Worm (Caenorhabditis elegans) whole organism, L2 larva: ENCODE data around the gene F10E9.7.

ENCODE experiments used
- C34F6.9 ChIP-seq: fragments of 150-350 bp; optimal IDR thresholded peaks from 2 replicates; lab custom pipeline; 2014; ENCODE audit warnings: missing biosample characterization, missing genetic modification characterization
- F13H6.1 ChIP-seq: sonication (generic microtip); optimal IDR thresholded peaks from 2 replicates; lab custom pipeline; 2016; ENCODE audit warnings: missing genetic modification characterization, missing compliant biosample characterization
- R02D3.7 ChIP-seq: fragments of 150-350 bp; optimal IDR thresholded peaks from 2 replicates; lab custom pipeline; 2014; ENCODE audit warnings: missing biosample characterization, missing genetic modification characterization
- ZK546.5 ChIP-seq: sonication (generic microtip); optimal IDR thresholded peaks from 2 replicates; lab custom pipeline; 2017; ENCODE audit warnings: missing biosample characterization, missing genetic modification characterization
- alr-1 ChIP-seq: fragments of 150-350 bp; optimal IDR thresholded peaks from 2 replicates; lab custom pipeline; 2014; ENCODE audit warnings: missing biosample characterization, missing genetic modification characterization
- aly-2 ChIP-seq: fragments of 150-350 bp; optimal IDR thresholded peaks from 2 replicates; lab custom pipeline; 2014; ENCODE audit warnings: missing biosample characterization, missing genetic modification characterization
- ama-1 ChIP-seq: fragments of 150-350 bp; optimal IDR thresholded peaks from 2 replicates; lab custom pipeline; 2018; ENCODE audit warnings: inconsistent platforms
- blmp-1 ChIP-seq: sonication (generic microtip); optimal IDR thresholded peaks from 2 replicates; lab custom pipeline; 2017; ENCODE audit warnings: missing genetic modification characterization, mild to moderate bottlenecking, missing compliant biosample characterization, antibody characterized with exemption, moderate library complexity; ENCODE audit not compliant: insufficient read depth
- crh-2 ChIP-seq: sonication (generic microtip); optimal IDR thresholded peaks from 2 replicates; lab custom pipeline; 2017; ENCODE audit warnings: missing biosample characterization, missing genetic modification characterization
- egl-27 ChIP-seq: sonication (generic microtip); optimal IDR thresholded peaks from 3 replicates; lab custom pipeline; 2017; ENCODE audit warnings: missing biosample characterization, missing genetic modification reagents, missing genetic modification characterization
- elt-1 ChIP-seq: fragments of 150-350 bp; optimal IDR thresholded peaks from 2 replicates; lab custom pipeline; 2014; ENCODE audit warnings: missing biosample characterization, missing genetic modification characterization
- elt-3 ChIP-seq: sonication (generic microtip); optimal IDR thresholded peaks from 2 replicates; lab custom pipeline; 2017; ENCODE audit warnings: missing biosample characterization, missing genetic modification characterization
- fos-1 ChIP-seq: fragments of 150-350 bp; optimal IDR thresholded peaks from 2 replicates; lab custom pipeline; 2014; ENCODE audit warnings: missing biosample characterization, missing genetic modification characterization
- lin-11 ChIP-seq: fragments of 150-350 bp; sonication (generic microtip); optimal IDR thresholded peaks from 2 replicates; lab custom pipeline; 2014; ENCODE audit warnings: missing biosample characterization, missing genetic modification characterization, inconsistent platforms, mixed read lengths
- lin-13 ChIP-seq: fragments of 150-350 bp; optimal IDR thresholded peaks from 2 replicates; lab custom pipeline; 2014; ENCODE audit warnings: missing biosample characterization, missing genetic modification reagents, missing genetic modification characterization
- lin-39 ChIP-seq: fragments of 150-350 bp; optimal IDR thresholded peaks from 2 replicates; lab custom pipeline; 2014; ENCODE audit warnings: missing biosample characterization, missing genetic modification reagents, missing genetic modification characterization
- lsy-2 ChIP-seq, 2 experiments: fragments of 150-350 bp in 1 of 2; sonication (generic microtip) in 1 of 2; optimal IDR thresholded peaks; 2 replicates each; lab custom pipeline; 2014 to 2017; ENCODE audit warnings: missing biosample characterization in 2 of 2, missing genetic modification characterization in 2 of 2
- mab-5 ChIP-seq: fragments of 150-350 bp; optimal IDR thresholded peaks from 2 replicates; lab custom pipeline; 2014; ENCODE audit warnings: missing biosample characterization, missing genetic modification characterization
- mbf-1 ChIP-seq: sonication (generic microtip); optimal IDR thresholded peaks from 2 replicates; lab custom pipeline; 2017; ENCODE audit warnings: missing biosample characterization, missing genetic modification characterization
- nhr-10 ChIP-seq: sonication (generic microtip); optimal IDR thresholded peaks from 2 replicates; lab custom pipeline; 2017; ENCODE audit warnings: missing biosample characterization, missing genetic modification characterization
- nhr-12 ChIP-seq: fragments of 150-350 bp; optimal IDR thresholded peaks from 2 replicates; lab custom pipeline; 2014; ENCODE audit warnings: missing biosample characterization, missing genetic modification characterization
- nhr-129 ChIP-seq: fragments of 150-350 bp; optimal IDR thresholded peaks from 2 replicates; lab custom pipeline; 2014; ENCODE audit warnings: missing biosample characterization, missing genetic modification characterization
- nhr-21 ChIP-seq: fragments of 150-350 bp; optimal IDR thresholded peaks from 2 replicates; lab custom pipeline; 2014; ENCODE audit warnings: missing biosample characterization, missing genetic modification characterization
- nhr-23 ChIP-seq: fragments of 150-350 bp; optimal IDR thresholded peaks from 2 replicates; lab custom pipeline; 2014; ENCODE audit warnings: missing biosample characterization, missing genetic modification reagents, missing genetic modification characterization
- nhr-237 ChIP-seq: fragments of 150-350 bp; optimal IDR thresholded peaks from 2 replicates; lab custom pipeline; 2014; ENCODE audit warnings: missing biosample characterization, missing genetic modification characterization
- nhr-25 ChIP-seq: fragments of 150-350 bp; sonication (generic microtip); optimal IDR thresholded peaks from 3 replicates; lab custom pipeline; 2014; ENCODE audit warnings: missing biosample characterization, missing genetic modification characterization
- nhr-77 ChIP-seq: fragments of 150-350 bp; optimal IDR thresholded peaks from 2 replicates; lab custom pipeline; 2014; ENCODE audit warnings: missing biosample characterization, missing genetic modification characterization
- skn-1 ChIP-seq: sonication (generic microtip); optimal IDR thresholded peaks from 2 replicates; lab custom pipeline; 2017; ENCODE audit warnings: missing biosample characterization, missing genetic modification characterization
- sma-3 ChIP-seq: sonication (generic microtip); optimal IDR thresholded peaks from 2 replicates; lab custom pipeline; 2016; ENCODE audit warnings: missing genetic modification reagents, missing genetic modification characterization, missing compliant biosample characterization
- sma-9 ChIP-seq, 2 experiments: fragments of 150-350 bp in 1 of 2; sonication (generic microtip) in 1 of 2; optimal IDR thresholded peaks; 2 replicates each; lab custom pipeline; 2014 to 2016; ENCODE audit warnings: missing genetic modification characterization in 2 of 2, mild to moderate bottlenecking in 1 of 2, missing biosample characterization in 1 of 2, missing compliant biosample characterization in 1 of 2, missing genetic modification reagents in 1 of 2, moderate library complexity in 1 of 2
- snpc-4 ChIP-seq: fragments of 150-350 bp; optimal IDR thresholded peaks from 2 replicates; lab custom pipeline; 2014; ENCODE audit warnings: missing biosample characterization, missing genetic modification characterization
- unc-39 ChIP-seq: fragments of 150-350 bp; optimal IDR thresholded peaks from 2 replicates; lab custom pipeline; 2014; ENCODE audit warnings: missing biosample characterization, missing genetic modification characterization
- unc-55 ChIP-seq: fragments of 150-350 bp; sonication (generic microtip); optimal IDR thresholded peaks from 3 replicates; lab custom pipeline; 2014; ENCODE audit warnings: missing biosample characterization, missing genetic modification reagents, missing genetic modification characterization
- unc-62 ChIP-seq: fragments of 150-350 bp; optimal IDR thresholded peaks from 2 replicates; lab custom pipeline; 2014; ENCODE audit warnings: missing biosample characterization, missing genetic modification reagents, missing genetic modification characterization
- zag-1 ChIP-seq: fragments of 150-350 bp; optimal IDR thresholded peaks from 2 replicates; lab custom pipeline; 2014; ENCODE audit warnings: missing biosample characterization, missing genetic modification characterization
- ztf-1 ChIP-seq: fragments of 200-800 bp; sonication (Bioruptor generic); conservative IDR thresholded peaks from 2 replicates; pipeline ENCODE4 v1.3.6; 2022; ENCODE audit warnings: missing genetic modification characterization, missing compliant biosample characterization

F10E9.7 gene

ce11 chrIII:8271676-8272225, 35.5 kb downstream of the F10E9.7 start, which contains the start of the genes mps-4 and F09G8.10:
TSS of gene mps-4 (minus strand) at chrIII:8271776.
TSS of gene F09G8.10 (minus strand) at chrIII:8272175.
- no peak for TF ChIP-seq unc-39
- no peak for TF ChIP-seq mab-5 (tag; lab: Kevin White, UChicago)
- TF ChIP-seq snpc-4 (tag; lab: Kevin White, UChicago): no peak
- no peak for TF ChIP-seq nhr-12 (tag; lab: Kevin White, UChicago)
- no peak for TF ChIP-seq skn-1 (tag; lab: Kevin White, UChicago)
- TF ChIP-seq elt-1 (tag; lab: Kevin White, UChicago): no peak
- TF ChIP-seq ZK546.5 (tag; lab: Kevin White, UChicago): no peak
- TF ChIP-seq sma-3 (GFP tag; lab: Kevin White, UChicago): no peak
- no peak for TF ChIP-seq ama-1
- no peak for TF ChIP-seq nhr-25 (tag; lab: Kevin White, UChicago)
- TF ChIP-seq elt-3 (tag; lab: Kevin White, UChicago): no peak
- TF ChIP-seq aly-2 (tag; lab: Kevin White, UChicago): no peak
- no peak for TF ChIP-seq lin-13 (GFP tag; lab: Kevin White, UChicago)
- TF ChIP-seq lin-11 (tag; lab: Kevin White, UChicago): no peak
- no peak for TF ChIP-seq nhr-10
- TF ChIP-seq, all 48 proteins: peak for 0

- TF ChIP-seq nhr-129 (tag; lab: Kevin White, UChicago) (peak; percentile 51), sma-9 (GFP tag; optimal IDR thresholded peaks at IDR 0.05; lab: Kevin White, UChicago) (no peak), sma-9 (tag; optimal IDR thresholded peaks at IDR 0.05; lab: Kevin White, UChicago) (no peak), unc-39 (no peak), fos-1 (tag; lab: Kevin White, UChicago) (peak; percentile 20), unc-55 (GFP tag; lab: Kevin White, UChicago) (peak; percentile 8), C34F6.9 (peak; percentile 64), nhr-77 (tag; lab: Kevin White, UChicago) (no peak), sma-3 (GFP tag; lab: Kevin White, UChicago) (no peak), nhr-21 (tag; lab: Kevin White, UChicago) (no peak), lsy-2 (tag; optimal IDR thresholded peaks at IDR 0.05; lab: Kevin White, UChicago) (peak in 1 of 2 experiments; percentile 47), alr-1 (tag; lab: Kevin White, UChicago) (no peak), nhr-12 (tag; lab: Kevin White, UChicago) (no peak)
Measured at ce11 chrIII:8268296-8268695, 38.9 kb downstream of the F10E9.7 start, which contains the start of the genes F09G8.7 and crn-7. TSS of gene F09G8.7 (minus strand) at chrIII:8268355. TSS of gene crn-7 (plus strand) at chrIII:8268531.

- peak; percentile 8 for TF ChIP-seq crh-2 (tag; lab: Kevin White, UChicago)
- TF ChIP-seq ama-1: no peak
- TF ChIP-seq unc-55 (GFP tag; lab: Kevin White, UChicago): peak; percentile 53
- no peak for TF ChIP-seq sma-9 (GFP tag; optimal IDR thresholded peaks at IDR 0.05; lab: Kevin White, UChicago)
- no peak for TF ChIP-seq sma-9 (tag; optimal IDR thresholded peaks at IDR 0.05; lab: Kevin White, UChicago)
- TF ChIP-seq blmp-1 (tag; lab: Kevin White, UChicago): peak; percentile 29
Measured at ce11 chrIII:8265753-8266152, 41.5 kb downstream of the F10E9.7 start, which contains the start of gene mrps-9. TSS of gene mrps-9 (plus strand) at chrIII:8266062.

ce11 chrIII:8263377-8263776, 43.9 kb downstream of the F10E9.7 start, which contains the start of gene col-91:
TSS of gene col-91 (minus strand) at chrIII:8263664.
- no peak for TF ChIP-seq lsy-2 (tag; optimal IDR thresholded peaks at IDR 0.05; lab: Kevin White, UChicago)
- no peak for TF ChIP-seq nhr-23 (tag; lab: Kevin White, UChicago)
- TF ChIP-seq nhr-25 (tag; lab: Kevin White, UChicago): peak; percentile 16
- no peak for TF ChIP-seq egl-27 (tag; lab: Kevin White, UChicago)
- TF ChIP-seq sma-9 (GFP tag; optimal IDR thresholded peaks at IDR 0.05; lab: Kevin White, UChicago): no peak
- TF ChIP-seq sma-9 (tag; optimal IDR thresholded peaks at IDR 0.05; lab: Kevin White, UChicago): no peak
- no peak for TF ChIP-seq nhr-129 (tag; lab: Kevin White, UChicago)
- no peak for TF ChIP-seq F13H6.1 (tag; lab: Kevin White, UChicago)
- TF ChIP-seq nhr-237 (tag; lab: Kevin White, UChicago): no peak
- TF ChIP-seq nhr-12 (tag; lab: Kevin White, UChicago): no peak
- peak; percentile 1 for TF ChIP-seq nhr-21 (tag; lab: Kevin White, UChicago)
- no peak for TF ChIP-seq ztf-1 (GFP tag; lab: Robert Waterston, UW)
- TF ChIP-seq, all 48 proteins: peak for 2

- TF ChIP-seq lin-13 (GFP tag; lab: Kevin White, UChicago) (no peak), ama-1 (no peak), crh-2 (tag; lab: Kevin White, UChicago) (no peak), zag-1 (tag; lab: Kevin White, UChicago) (no peak), R02D3.7 (tag; lab: Kevin White, UChicago) (no peak), lin-39 (tag; lab: Kevin White, UChicago) (no peak), unc-39 (no peak), nhr-21 (tag; lab: Kevin White, UChicago) (no peak), lin-11 (tag; lab: Kevin White, UChicago) (no peak), elt-1 (tag; lab: Kevin White, UChicago) (no peak), mbf-1 (tag; lab: Kevin White, UChicago) (no peak), nhr-129 (tag; lab: Kevin White, UChicago) (no peak), unc-62 (GFP tag; lab: Kevin White, UChicago) (no peak), fos-1 (tag; lab: Kevin White, UChicago) (no peak)
Measured at ce11 chrIII:8262599-8262998, 44.6 kb downstream of the F10E9.7 start.
